Fruit fly (Drosophila melanogaster) whole organism, embryonic: ENCODE results near the gene CG13047.

Experiments
- Adf1 ChIP-seq: fragments of 200-800 bp; sonication (Bioruptor generic); IDR thresholded peaks from 2 replicates; pipeline ENCODE4 v1.3.6; 2022; ENCODE audit warnings: missing biosample characterization, missing genetic modification characterization
- Atf3 ChIP-seq: fragments of 200-800 bp; sonication (Bioruptor generic); optimal IDR thresholded peaks from 3 replicates; lab custom pipeline; 2016; ENCODE audit warnings: missing biosample characterization, missing genetic modification characterization
- B-H2 ChIP-seq: fragments of 200-800 bp; sonication (Bioruptor generic); optimal IDR thresholded peaks from 2 replicates; lab custom pipeline; 2018; ENCODE audit warnings: missing biosample characterization, mild to moderate bottlenecking, missing genetic modification characterization
- Bdp1 ChIP-seq: fragments of 200-800 bp; sonication (Bioruptor generic); optimal IDR thresholded peaks from 3 replicates; lab custom pipeline; 2016; ENCODE audit warnings: missing biosample characterization, missing genetic modification characterization
- CG12219 ChIP-seq: fragments of 200-800 bp; sonication (Bioruptor generic); optimal IDR thresholded peaks from 3 replicates; lab custom pipeline; 2018; ENCODE audit warnings: missing biosample characterization, mild to moderate bottlenecking, missing genetic modification characterization
- CG13775 ChIP-seq: fragments of 200-800 bp; sonication (Bioruptor generic); optimal IDR thresholded peaks from 3 replicates; lab custom pipeline; 2017; ENCODE audit warnings: missing biosample characterization, mild to moderate bottlenecking, missing genetic modification characterization
- CG14014 ChIP-seq: fragments of 200-800 bp; sonication (Bioruptor generic); IDR thresholded peaks from 2 replicates; pipeline ENCODE4 v1.3.6; 2022; ENCODE audit warnings: missing biosample characterization, missing genetic modification characterization
- CG15269 ChIP-seq: fragments of 200-800 bp; sonication (Bioruptor generic); optimal IDR thresholded peaks from 2 replicates; lab custom pipeline; 2018; ENCODE audit warnings: missing biosample characterization, mild to moderate bottlenecking, missing genetic modification characterization, moderate library complexity
- CG16813 ChIP-seq: fragments of 200-800 bp; sonication (Bioruptor generic); IDR thresholded peaks from 3 replicates; pipeline ENCODE4 v1.3.6; 2022; ENCODE audit warnings: missing biosample characterization, missing genetic modification characterization; ENCODE audit not compliant: partially characterized antibody
- CG1832 ChIP-seq: fragments of 200-800 bp; sonication (Bioruptor generic); optimal IDR thresholded peaks from 2 replicates; lab custom pipeline; 2017; ENCODE audit warnings: missing biosample characterization, mild to moderate bottlenecking, missing genetic modification characterization, inconsistent platforms
- CG2678 ChIP-seq: fragments of 200-800 bp; sonication (Bioruptor generic); optimal IDR thresholded peaks from 3 replicates; lab custom pipeline; 2019; ENCODE audit warnings: missing biosample characterization, mild to moderate bottlenecking, missing genetic modification characterization, moderate library complexity
- CG32772 ChIP-seq: fragments of 200-800 bp; sonication (Bioruptor generic); IDR thresholded peaks from 2 replicates; pipeline ENCODE4 v1.3.6; 2022; ENCODE audit warnings: missing biosample characterization, missing genetic modification characterization
- CG33213 ChIP-seq: fragments of 200-800 bp; sonication (Bioruptor generic); optimal IDR thresholded peaks from 3 replicates; lab custom pipeline; 2016; ENCODE audit warnings: missing biosample characterization, missing genetic modification characterization
- CG4328 ChIP-seq: fragments of 200-800 bp; sonication (Bioruptor generic); optimal IDR thresholded peaks from 3 replicates; lab custom pipeline; 2017; ENCODE audit warnings: missing biosample characterization, missing genetic modification reagents, missing genetic modification characterization
- CG8478 ChIP-seq: fragments of >200 bp; optimal IDR thresholded peaks from 2 replicates; lab custom pipeline; 2018
- CG9727 ChIP-seq: fragments of 200-800 bp; sonication (Bioruptor generic); optimal IDR thresholded peaks from 3 replicates; lab custom pipeline; 2017; ENCODE audit warnings: missing biosample characterization, mild to moderate bottlenecking, missing genetic modification characterization
- D ChIP-seq, 2 experiments: fragments of 200-800 bp in 1 of 2; fragments of >200 bp in 1 of 2; sonication (Bioruptor generic) in 1 of 2; optimal IDR thresholded peaks; 2 replicates in 1 of 2; 3 replicates in 1 of 2; lab custom pipeline; 2017; ENCODE audit warnings: mild to moderate bottlenecking in 1 of 2, missing biosample characterization in 1 of 2, missing genetic modification characterization in 1 of 2, missing genetic modification reagents in 1 of 2
- D19A ChIP-seq: fragments of 200-800 bp; optimal IDR thresholded peaks from 3 replicates; lab custom pipeline; 2019; ENCODE audit warnings: missing biosample characterization, mild to moderate bottlenecking, missing genetic modification characterization, moderate library complexity
- Deaf1 ChIP-seq: fragments of 200-800 bp; optimal IDR thresholded peaks from 3 replicates; lab custom pipeline; 2019; ENCODE audit warnings: missing biosample characterization, mild to moderate bottlenecking, missing genetic modification characterization, moderate library complexity
- Dip3 ChIP-seq: fragments of 200-800 bp; sonication (Bioruptor generic); optimal IDR thresholded peaks from 3 replicates; lab custom pipeline; 2016; ENCODE audit warnings: missing biosample characterization, missing genetic modification characterization
- Doc3 ChIP-seq: fragments of 200-800 bp; sonication (Bioruptor generic); IDR thresholded peaks from 3 replicates; pipeline ENCODE4 v1.3.6; 2022; ENCODE audit warnings: missing biosample characterization, missing genetic modification characterization; ENCODE audit not compliant: partially characterized antibody
- Gsc ChIP-seq: fragments of 200-800 bp; sonication (Bioruptor generic); IDR thresholded peaks from 2 replicates; pipeline ENCODE4 v1.3.6; 2022; ENCODE audit warnings: missing biosample characterization, missing genetic modification characterization
- HLH4C ChIP-seq: fragments of 200-800 bp; sonication (Bioruptor generic); IDR thresholded peaks from 3 replicates; pipeline ENCODE4 v1.3.6; 2022; ENCODE audit warnings: missing biosample characterization, missing genetic modification characterization; ENCODE audit not compliant: partially characterized antibody
- Hey ChIP-seq: fragments of 200-800 bp; sonication (Bioruptor generic); optimal IDR thresholded peaks from 3 replicates; lab custom pipeline; 2018; ENCODE audit warnings: missing biosample characterization, mild to moderate bottlenecking, missing genetic modification characterization
- Hmx ChIP-seq: fragments of 200-800 bp; sonication (Bioruptor generic); optimal IDR thresholded peaks from 2 replicates; lab custom pipeline; 2016; ENCODE audit warnings: missing biosample characterization, missing genetic modification characterization
- Spps ChIP-seq: fragments of 200-800 bp; sonication (Bioruptor generic); optimal IDR thresholded peaks from 2 replicates; lab custom pipeline; 2018; ENCODE audit warnings: missing biosample characterization, mild to moderate bottlenecking, missing genetic modification characterization
- aop ChIP-seq: fragments of 200-800 bp; sonication (Bioruptor generic); IDR thresholded peaks from 2 replicates; pipeline ENCODE4 v1.3.6; 2022; ENCODE audit warnings: missing biosample characterization, missing genetic modification characterization
- chinmo ChIP-seq: fragments of 200-800 bp; sonication (Bioruptor generic); IDR thresholded peaks from 4 replicates; pipeline ENCODE4 v1.3.6; 2022; ENCODE audit warnings: missing biosample characterization, missing genetic modification characterization; ENCODE audit not compliant: partially characterized antibody
- gcm2 ChIP-seq: fragments of 200-800 bp; sonication (Bioruptor generic); optimal IDR thresholded peaks from 2 replicates; lab custom pipeline; 2016; ENCODE audit warnings: missing biosample characterization, missing genetic modification characterization
- gfzf ChIP-seq: fragments of 200-800 bp; sonication (Bioruptor generic); optimal IDR thresholded peaks from 2 replicates; lab custom pipeline; 2016; ENCODE audit warnings: missing biosample characterization, mild to moderate bottlenecking, missing genetic modification characterization, moderate library complexity
- kay ChIP-seq: fragments of 200-800 bp; sonication (Bioruptor generic); optimal IDR thresholded peaks from 2 replicates; lab custom pipeline; 2016; ENCODE audit warnings: missing biosample characterization, missing genetic modification characterization
- lmd ChIP-seq: fragments of 200-800 bp; sonication (Bioruptor generic); IDR thresholded peaks from 2 replicates; pipeline ENCODE4 v1.3.6; 2022; ENCODE audit warnings: missing biosample characterization, missing genetic modification characterization
- mld ChIP-seq: fragments of 200-800 bp; sonication (Bioruptor generic); IDR thresholded peaks from 3 replicates; pipeline ENCODE4 v1.3.6; 2022; ENCODE audit warnings: missing biosample characterization, missing genetic modification characterization; ENCODE audit not compliant: partially characterized antibody
- p53 ChIP-seq: fragments of 200-800 bp; sonication (Bioruptor generic); optimal IDR thresholded peaks from 2 replicates; lab custom pipeline; 2016; ENCODE audit warnings: missing biosample characterization, missing genetic modification characterization
- row ChIP-seq: fragments of 200-800 bp; sonication (Bioruptor generic); IDR thresholded peaks from 3 replicates; pipeline ENCODE4 v1.3.6; 2022; ENCODE audit warnings: missing biosample characterization, missing genetic modification characterization
- sqz ChIP-seq: fragments of 200-800 bp; sonication (Bioruptor generic); optimal IDR thresholded peaks from 3 replicates; lab custom pipeline; 2018; ENCODE audit warnings: missing biosample characterization, mild to moderate bottlenecking, missing genetic modification characterization
- twi ChIP-seq: fragments of 200-800 bp; optimal IDR thresholded peaks from 2 replicates; lab custom pipeline; 2019; ENCODE audit warnings: missing biosample characterization, mild to moderate bottlenecking, missing genetic modification characterization, moderate library complexity
- unpg ChIP-seq: fragments of 200-800 bp; sonication (Bioruptor generic); optimal IDR thresholded peaks from 3 replicates; lab custom pipeline; 2018; ENCODE audit warnings: missing biosample characterization, mild to moderate bottlenecking, missing genetic modification characterization, moderate library complexity

The CG13047 gene

DNA sequence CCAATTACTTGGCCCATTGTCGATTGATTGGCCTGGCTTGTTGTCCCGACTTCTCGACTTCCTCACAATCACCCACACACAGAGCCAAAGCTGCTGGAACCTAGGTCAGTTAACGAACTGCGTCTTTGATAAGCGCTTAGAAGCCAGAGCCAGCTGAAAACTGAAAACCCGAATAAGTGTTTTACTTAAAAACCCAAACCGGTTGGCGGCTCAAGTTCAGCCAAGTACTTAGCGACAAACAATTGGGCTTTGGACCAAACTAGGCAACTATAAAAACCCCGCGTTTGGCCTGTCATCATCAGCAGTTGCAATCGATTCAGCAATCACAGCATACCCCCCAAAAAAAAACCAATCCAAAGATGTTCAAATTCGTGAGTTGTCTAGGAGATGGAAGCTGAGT is 38.2 kb upstream of the CG13047 start, which contains the start of gene CG13059:
Gene CG13059 (plus strand): TSS at position 301 of the 400 bp plus-strand sequence.
- TF ChIP-seq kay (GFP tag; lab: Kevin White, UChicago), result no peak
- no peak for TF ChIP-seq p53 (GFP tag; lab: Kevin White, UChicago)
- no peak for TF ChIP-seq CG14014 (GFP tag; lab: Robert Waterston, UW)
- no peak for TF ChIP-seq B-H2 (GFP tag; lab: Kevin White, UChicago)
- TF ChIP-seq D (optimal IDR thresholded peaks at IDR 0.05; lab: Kevin White, UChicago), result no peak
- TF ChIP-seq D (GFP tag; optimal IDR thresholded peaks at IDR 0.05; lab: Kevin White, UChicago), result no peak
- no peak for TF ChIP-seq CG2678 (tag; lab: Kevin White, UChicago)
- TF ChIP-seq Gsc (GFP tag; lab: Robert Waterston, UW), result no peak
- no peak for TF ChIP-seq CG16813 (GFP tag; lab: Robert Waterston, UW)
- no peak for TF ChIP-seq Spps
- TF ChIP-seq Atf3 (GFP tag; lab: Kevin White, UChicago), result no peak
- TF ChIP-seq row, result no peak
- no peak for TF ChIP-seq gfzf

DNA sequence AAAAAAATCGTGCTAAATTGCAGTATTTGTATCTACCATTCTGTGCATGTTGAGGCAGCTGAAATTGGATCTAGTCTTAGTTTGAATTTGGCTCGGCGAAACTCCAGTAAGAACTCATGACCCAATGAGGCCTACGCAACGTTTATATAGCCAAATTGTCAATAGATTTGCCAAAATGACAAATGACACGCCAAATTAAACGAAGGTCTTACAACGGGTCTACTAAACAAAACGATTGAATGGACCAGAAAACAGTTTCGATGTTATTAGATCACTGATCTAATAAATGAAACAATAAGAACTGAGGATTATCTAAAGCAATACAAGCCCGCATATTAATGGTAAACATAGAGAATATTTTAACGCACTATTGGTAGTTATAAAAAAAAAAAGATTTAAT is 36.0 kb upstream of the CG13047 start, which contains the start of gene CG42718:
Gene CG42718 (minus strand): TSS at position 101 of the 400 bp plus-strand sequence.
- TF ChIP-seq Dip3 (GFP tag; lab: Kevin White, UChicago) (no peak), Adf1 (no peak), lmd (GFP tag; lab: Robert Waterston, UW) (no peak), Hey (no peak), HLH4C (no peak), twi (tag; lab: Kevin White, UChicago) (no peak), D19A (tag; lab: Kevin White, UChicago) (no peak), Doc3 (GFP tag; lab: Robert Waterston, UW) (no peak), Hmx (no peak), unpg (GFP tag; lab: Kevin White, UChicago) (no peak), aop (GFP tag; lab: Robert Waterston, UW) (no peak), CG9727 (GFP tag; lab: Kevin White, UChicago) (no peak), gcm2 (GFP tag; lab: Kevin White, UChicago) (no peak), CG32772 (GFP tag; lab: Robert Waterston, UW) (no peak), CG1832 (GFP tag; lab: Kevin White, UChicago) (no peak), sqz (GFP tag; lab: Kevin White, UChicago) (no peak), CG4328 (GFP tag; lab: Kevin White, UChicago) (no peak), mld (GFP tag; lab: Robert Waterston, UW) (no peak)

DNA sequence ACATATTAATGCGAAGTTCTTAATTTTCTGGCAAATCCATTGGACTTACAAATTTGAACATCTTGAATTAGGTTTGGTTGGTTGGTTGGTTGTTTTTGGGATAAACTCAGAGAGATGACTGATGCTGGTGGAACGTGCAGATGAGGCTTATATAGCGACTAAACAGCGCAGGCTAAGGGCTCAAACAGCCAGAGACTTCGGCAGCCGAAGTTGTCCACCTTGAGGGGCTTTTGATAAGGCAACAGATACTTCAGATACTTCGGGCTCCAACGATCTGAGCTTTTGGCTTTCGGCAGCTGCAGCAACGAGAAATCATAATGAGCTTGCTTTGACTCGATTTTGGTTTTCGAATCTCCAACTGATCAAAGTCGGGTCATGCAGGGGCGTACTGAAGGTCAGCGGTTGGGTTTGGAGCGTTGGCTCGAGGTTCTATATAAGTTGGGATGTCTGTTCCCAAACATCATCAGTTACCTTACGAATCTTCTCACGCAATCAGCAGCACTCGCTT is 34.3 kb upstream of the CG13047 start, which contains the start of the genes CG13041 and CG13060:
Gene CG13041 (minus strand): TSS at position 128 of the 508 bp plus-strand sequence.
Gene CG13060 (plus strand): TSS at position 458 of the 508 bp plus-strand sequence.
- no peak for TF ChIP-seq CG33213 (GFP tag; lab: Kevin White, UChicago)
- 0 out of 4 replicates have a peak, but pooled peaks have one; percentile 61 for TF ChIP-seq chinmo (GFP tag; lab: Robert Waterston, UW)
- peak; percentile 68 for TF ChIP-seq Deaf1 (tag; lab: Kevin White, UChicago)
- TF ChIP-seq CG15269 (tag; lab: Kevin White, UChicago), result no peak

DNA sequence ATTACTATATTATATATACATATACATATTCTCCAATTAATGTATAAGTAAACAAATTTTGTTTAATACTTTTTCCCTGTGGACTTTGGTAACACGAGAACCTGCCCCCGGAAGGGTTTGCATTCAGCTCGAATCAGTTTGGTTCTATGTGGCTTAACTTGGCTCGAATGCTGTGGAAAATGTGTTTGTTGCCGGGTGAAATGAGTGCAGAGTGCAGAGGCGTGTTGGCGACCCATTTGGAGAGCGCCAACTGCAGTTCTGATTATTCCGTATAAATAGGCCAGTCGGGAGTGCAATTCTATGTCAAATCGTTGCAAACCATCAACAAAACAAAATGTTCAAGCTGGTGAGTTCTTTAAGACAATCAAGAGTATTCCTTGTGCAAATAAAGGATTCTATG is 32.5 kb upstream of the CG13047 start, which contains the start of gene Nplp3:
Gene Nplp3 (plus strand): TSS at position 301 of the 400 bp plus-strand sequence.
- TF ChIP-seq CG13775 (GFP tag; lab: Kevin White, UChicago), result no peak
- TF ChIP-seq CG14014 (GFP tag; lab: Robert Waterston, UW), result no peak
- no peak for TF ChIP-seq CG8478
- TF ChIP-seq Bdp1 (GFP tag; lab: Kevin White, UChicago), result no peak
- no peak for TF ChIP-seq CG12219 (GFP tag; lab: Kevin White, UChicago)
- TF ChIP-seq mld (GFP tag; lab: Robert Waterston, UW), result no peak
